Fruit fly (Drosophila melanogaster) whole organism, embryonic: ENCODE data around the gene Idh3g.

ENCODE experiments used
- Awh ChIP-seq: fragments of 200-800 bp; sonication (Bioruptor generic); IDR thresholded peaks from 2 replicates; pipeline ENCODE4, ENCODE4 v1.3.6; 2022; ENCODE audit warnings: missing biosample characterization, missing genetic modification characterization
- CG11247 ChIP-seq: fragments of 200-800 bp; sonication (Bioruptor generic); IDR thresholded peaks from 2 replicates; pipeline ENCODE4 v1.3.6; 2022; ENCODE audit warnings: missing biosample characterization, missing genetic modification characterization
- CG11504 ChIP-seq: fragments of 200-800 bp; sonication (Bioruptor generic); optimal IDR thresholded peaks from 3 replicates; lab custom pipeline; 2019; ENCODE audit warnings: missing biosample characterization, mild to moderate bottlenecking, missing genetic modification characterization, moderate library complexity
- CG14014 ChIP-seq: fragments of 200-800 bp; sonication (Bioruptor generic); IDR thresholded peaks from 2 replicates; pipeline ENCODE4 v1.3.6; 2022; ENCODE audit warnings: missing biosample characterization, missing genetic modification characterization
- CG14050 ChIP-seq: fragments of 200-800 bp; sonication (Bioruptor generic); IDR thresholded peaks from 3 replicates; pipeline ENCODE4 v1.3.6; 2022; ENCODE audit warnings: missing biosample characterization, missing genetic modification characterization
- CG15479 ChIP-seq: fragments of 200-800 bp; sonication (Bioruptor generic); optimal IDR thresholded peaks from 3 replicates; lab custom pipeline; 2019; ENCODE audit warnings: missing biosample characterization, mild to moderate bottlenecking, missing genetic modification characterization, moderate library complexity
- CG15601 ChIP-seq: fragments of 200-800 bp; sonication (Bioruptor generic); optimal IDR thresholded peaks from 3 replicates; lab custom pipeline; 2019; ENCODE audit warnings: missing biosample characterization, mild to moderate bottlenecking, missing genetic modification characterization, moderate library complexity
- CG17568 ChIP-seq: fragments of 200-800 bp; sonication (Bioruptor generic); optimal IDR thresholded peaks from 2 replicates; lab custom pipeline; 2018; ENCODE audit warnings: missing biosample characterization, mild to moderate bottlenecking, missing genetic modification characterization, moderate library complexity
- CG18011 ChIP-seq: fragments of 200-800 bp; sonication (Bioruptor generic); optimal IDR thresholded peaks from 2 replicates; lab custom pipeline; 2017; ENCODE audit warnings: missing biosample characterization, missing genetic modification characterization, mild to moderate bottlenecking, moderate library complexity, missing genotype
- CG3065 ChIP-seq: fragments of 200-800 bp; sonication (Bioruptor generic); optimal IDR thresholded peaks from 2 replicates; lab custom pipeline; 2016; ENCODE audit warnings: missing biosample characterization, missing genetic modification characterization
- CG4328 ChIP-seq: fragments of 200-800 bp; sonication (Bioruptor generic); optimal IDR thresholded peaks from 3 replicates; lab custom pipeline; 2017; ENCODE audit warnings: missing biosample characterization, missing genetic modification reagents, missing genetic modification characterization
- CG9817 ChIP-seq: fragments of 200-800 bp; sonication (Bioruptor generic); optimal IDR thresholded peaks from 2 replicates; lab custom pipeline; 2018; ENCODE audit warnings: missing biosample characterization, mild to moderate bottlenecking, missing genetic modification characterization, moderate library complexity
- CG9876 ChIP-seq: fragments of 200-800 bp; sonication (Bioruptor generic); optimal IDR thresholded peaks from 2 replicates; lab custom pipeline; 2016; ENCODE audit warnings: missing biosample characterization, missing genetic modification characterization
- Camta ChIP-seq: fragments of 200-800 bp; sonication (Bioruptor generic); optimal IDR thresholded peaks from 2 replicates; lab custom pipeline; 2016; ENCODE audit warnings: missing biosample characterization, missing genetic modification characterization
- Dek ChIP-seq: fragments of 200-800 bp; sonication (Bioruptor generic); optimal IDR thresholded peaks from 3 replicates; lab custom pipeline; 2019; ENCODE audit warnings: missing biosample characterization, mild to moderate bottlenecking, missing genetic modification characterization, moderate library complexity
- Fer1 ChIP-seq: fragments of 200-800 bp; sonication (Bioruptor generic); optimal IDR thresholded peaks from 2 replicates; lab custom pipeline; 2017; ENCODE audit warnings: missing biosample characterization, mild to moderate bottlenecking, missing genetic modification characterization
- Gsc ChIP-seq: fragments of 200-800 bp; sonication (Bioruptor generic); IDR thresholded peaks from 2 replicates; pipeline ENCODE4 v1.3.6; 2022; ENCODE audit warnings: missing biosample characterization, missing genetic modification characterization
- Hand ChIP-seq: fragments of 200-800 bp; sonication (Bioruptor generic); optimal IDR thresholded peaks from 2 replicates; lab custom pipeline; 2017; ENCODE audit warnings: mild to moderate bottlenecking, missing biosample characterization, missing genetic modification reagents, missing genetic modification characterization
- HmgD ChIP-seq: fragments of 200-800 bp; sonication (Bioruptor generic); optimal IDR thresholded peaks from 3 replicates; lab custom pipeline; 2016; ENCODE audit warnings: missing biosample characterization, missing genetic modification characterization
- Max ChIP-seq: fragments of 200-800 bp; sonication (Bioruptor generic); optimal IDR thresholded peaks from 2 replicates; lab custom pipeline; 2016; ENCODE audit warnings: missing biosample characterization, mild to moderate bottlenecking, missing genetic modification characterization
- Mrtf ChIP-seq: fragments of 200-800 bp; sonication (Bioruptor generic); IDR thresholded peaks from 3 replicates; pipeline ENCODE4 v1.3.6; 2022; ENCODE audit warnings: missing biosample characterization, missing genetic modification characterization
- Neu2 ChIP-seq: fragments of 200-800 bp; sonication (Bioruptor generic); optimal IDR thresholded peaks from 3 replicates; lab custom pipeline; 2016; ENCODE audit warnings: missing biosample characterization, missing genetic modification characterization, borderline replicate concordance
- Sox102F ChIP-seq: fragments of 200-800 bp; sonication (Bioruptor generic); optimal IDR thresholded peaks from 2 replicates; lab custom pipeline; 2018; ENCODE audit warnings: missing biosample characterization, mild to moderate bottlenecking, missing genetic modification characterization, moderate library complexity
- ab ChIP-seq: fragments of 200-800 bp; sonication (Bioruptor generic); optimal IDR thresholded peaks from 2 replicates; lab custom pipeline; 2016; ENCODE audit warnings: missing biosample characterization, missing genetic modification characterization
- br ChIP-seq: fragments of >200 bp; optimal IDR thresholded peaks from 2 replicates; lab custom pipeline; 2017
- croc ChIP-seq: fragments of 200-800 bp; sonication (Bioruptor generic); conservative IDR thresholded peaks from 3 replicates; pipeline ENCODE4 v1.3.6; 2022; ENCODE audit warnings: missing biosample characterization, missing genetic modification characterization
- crp ChIP-seq, 2 experiments: fragments of 200-800 bp; sonication (Bioruptor generic); optimal IDR thresholded peaks; 2 replicates in 1 of 2; 3 replicates in 1 of 2; lab custom pipeline; 2017; ENCODE audit warnings: missing biosample characterization in 2 of 2, missing genetic modification characterization in 2 of 2, mild to moderate bottlenecking in 1 of 2, moderate library complexity in 1 of 2
- dan ChIP-seq: fragments of 200-800 bp; sonication (Bioruptor generic); IDR thresholded peaks from 2 replicates; pipeline ENCODE4 v1.3.6; 2022; ENCODE audit warnings: missing biosample characterization, missing genetic modification characterization
- dpn ChIP-seq, 2 experiments: fragments of 200-800 bp; sonication (Bioruptor generic); optimal IDR thresholded peaks; 3 replicates each; lab custom pipeline; 2016; ENCODE audit warnings: missing biosample characterization in 2 of 2, missing genetic modification characterization in 2 of 2
- fu2 ChIP-seq: fragments of 200-800 bp; sonication (Bioruptor generic); optimal IDR thresholded peaks from 2 replicates; lab custom pipeline; 2016; ENCODE audit warnings: missing biosample characterization, missing genetic modification characterization
- gce ChIP-seq: fragments of 200-800 bp; sonication (Bioruptor generic); IDR thresholded peaks from 3 replicates; pipeline ENCODE4 v1.3.6; 2022; ENCODE audit warnings: missing biosample characterization, missing genetic modification characterization
- mam ChIP-seq: fragments of 200-800 bp; sonication (Bioruptor generic); optimal IDR thresholded peaks from 3 replicates; lab custom pipeline; 2016; ENCODE audit warnings: missing biosample characterization, missing genetic modification characterization
- nom ChIP-seq: fragments of 200-800 bp; sonication (Bioruptor generic); optimal IDR thresholded peaks from 2 replicates; lab custom pipeline; 2017; ENCODE audit warnings: missing biosample characterization, missing genetic modification characterization, mild to moderate bottlenecking, moderate library complexity, missing genetic modification reagents
- oc ChIP-seq: fragments of 200-800 bp; sonication (Bioruptor generic); optimal IDR thresholded peaks from 2 replicates; lab custom pipeline; 2018; ENCODE audit warnings: missing biosample characterization, mild to moderate bottlenecking, missing genetic modification characterization, moderate library complexity
- pum ChIP-seq: fragments of 200-800 bp; sonication (Bioruptor generic); optimal IDR thresholded peaks from 2 replicates; lab custom pipeline; 2016; ENCODE audit warnings: missing biosample characterization, missing genetic modification characterization
- rib ChIP-seq: fragments of 200-800 bp; sonication (Bioruptor generic); IDR thresholded peaks from 2 replicates; pipeline ENCODE4 v1.3.6; 2022; ENCODE audit warnings: missing biosample characterization, missing genetic modification characterization
- row ChIP-seq: fragments of 200-800 bp; sonication (Bioruptor generic); IDR thresholded peaks from 3 replicates; pipeline ENCODE4 v1.3.6; 2022; ENCODE audit warnings: missing biosample characterization, missing genetic modification characterization
- salm ChIP-seq: fragments of 200-800 bp; sonication (Bioruptor generic); optimal IDR thresholded peaks from 2 replicates; lab custom pipeline; 2018; ENCODE audit warnings: missing biosample characterization, mild to moderate bottlenecking, missing genetic modification characterization
- schlank ChIP-seq: fragments of 200-800 bp; sonication (Bioruptor generic); optimal IDR thresholded peaks from 2 replicates; lab custom pipeline; 2018; ENCODE audit warnings: missing biosample characterization, mild to moderate bottlenecking, missing genetic modification characterization
- scrt ChIP-seq: fragments of 200-800 bp; sonication (Bioruptor generic); optimal IDR thresholded peaks from 2 replicates; lab custom pipeline; 2018; ENCODE audit warnings: missing biosample characterization, mild to moderate bottlenecking, missing genetic modification characterization, moderate library complexity
- sens-2 ChIP-seq: fragments of 200-800 bp; sonication (Bioruptor generic); IDR thresholded peaks from 2 replicates; pipeline ENCODE4 v1.3.6; 2022; ENCODE audit warnings: missing biosample characterization, missing genetic modification characterization
- sob ChIP-seq: fragments of 200-800 bp; sonication (Bioruptor generic); IDR thresholded peaks from 2 replicates; pipeline ENCODE4 v1.3.6; 2022; ENCODE audit warnings: missing biosample characterization, missing genetic modification characterization
- sqz ChIP-seq: fragments of 200-800 bp; sonication (Bioruptor generic); optimal IDR thresholded peaks from 3 replicates; lab custom pipeline; 2018; ENCODE audit warnings: missing biosample characterization, mild to moderate bottlenecking, missing genetic modification characterization
- tap ChIP-seq: fragments of 200-800 bp; optimal IDR thresholded peaks from 3 replicates; lab custom pipeline; 2019; ENCODE audit warnings: missing biosample characterization, mild to moderate bottlenecking, missing genetic modification characterization, moderate library complexity
- tgo ChIP-seq: fragments of 200-800 bp; sonication (Bioruptor generic); IDR thresholded peaks from 3 replicates; pipeline ENCODE4 v1.3.6; 2022; ENCODE audit warnings: missing biosample characterization, missing genetic modification characterization
- tin ChIP-seq: fragments of 200-800 bp; sonication (Bioruptor generic); optimal IDR thresholded peaks from 3 replicates; lab custom pipeline; 2016; ENCODE audit warnings: missing biosample characterization, missing genetic modification characterization
- tio ChIP-seq: fragments of 200-800 bp; sonication (Bioruptor generic); optimal IDR thresholded peaks from 2 replicates; lab custom pipeline; 2017; ENCODE audit warnings: missing biosample characterization, missing genetic modification characterization, inconsistent platforms
- usp ChIP-seq: fragments of >200 bp; optimal IDR thresholded peaks from 2 replicates; lab custom pipeline; 2017; ENCODE audit warnings: missing biosample characterization, missing genetic modification characterization
- z ChIP-seq: fragments of 200-800 bp; sonication (Bioruptor generic); IDR thresholded peaks from 3 replicates; pipeline ENCODE4 v1.3.6; 2022; ENCODE audit warnings: missing biosample characterization, missing genetic modification characterization
- zen2 ChIP-seq: fragments of 200-800 bp; sonication (Bioruptor generic); IDR thresholded peaks from 3 replicates; pipeline ENCODE4 v1.3.6; 2022; ENCODE audit warnings: missing biosample characterization, missing genetic modification characterization; ENCODE audit not compliant: partially characterized antibody

Gene Idh3g

DNA sequence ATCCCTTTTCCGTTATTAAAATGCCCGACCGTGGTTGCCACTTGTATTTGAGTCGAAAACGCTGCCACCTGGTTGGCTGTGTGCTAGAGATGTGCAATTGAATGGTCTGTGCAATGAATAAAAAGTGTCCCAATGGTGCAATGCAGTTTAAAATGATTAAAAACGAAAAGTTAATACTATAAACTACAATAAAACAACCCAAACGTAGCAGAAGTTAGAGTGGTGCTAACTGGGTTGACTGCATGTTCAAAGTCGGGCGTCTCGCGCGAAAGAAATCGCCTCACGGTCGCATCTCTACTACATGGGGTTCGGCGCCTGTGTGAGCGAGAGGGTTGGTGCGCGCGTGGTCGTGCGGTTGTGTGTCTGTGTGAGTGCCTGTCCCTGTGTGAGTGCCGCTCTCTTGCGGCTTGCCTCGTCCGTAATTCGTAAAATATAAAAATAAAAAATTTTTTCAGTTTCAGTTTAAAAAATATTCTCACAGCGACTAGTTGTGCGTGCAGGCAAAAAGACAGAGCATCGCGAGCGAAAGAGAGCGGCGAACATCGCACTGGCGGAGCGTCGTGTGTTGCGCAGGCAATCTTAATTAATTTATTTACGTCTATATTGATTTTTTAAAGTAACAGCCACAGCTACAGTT lies 33.6 kb upstream of the Idh3g start (continued):
- TF ChIP-seq Awh (GFP tag; lab: Robert Waterston, UW) (peak; percentile 63; the same call in 1 of the 2 replicates), zen2 (GFP tag; lab: Robert Waterston, UW) (0 out of 3 replicates have a peak, but pooled peaks have one; percentile 66), Max (GFP tag; lab: Kevin White, UChicago) (peak; percentile 90), CG15601 (peak; percentile 90), tgo (GFP tag; lab: Robert Waterston, UW) (peak; percentile 89), sens-2 (peak; percentile 80), sqz (GFP tag; lab: Kevin White, UChicago) (peak; percentile 57), CG17568 (GFP tag; lab: Kevin White, UChicago) (peak; percentile 71), CG11247 (GFP tag; lab: Robert Waterston, UW) (peak; percentile 86), Gsc (GFP tag; lab: Robert Waterston, UW) (peak; percentile 79), CG11504 (peak; percentile 92), dan (peak; percentile 64; the same call in 1 of the 2 replicates), CG18011 (GFP tag; lab: Kevin White, UChicago) (peak; percentile 86), CG9817 (tag; lab: Kevin White, UChicago) (peak; percentile 95), Camta (peak; percentile 91), tin (GFP tag; lab: Kevin White, UChicago) (peak; percentile 96), schlank (tag; lab: Kevin White, UChicago) (peak; percentile 82), Neu2 (GFP tag; lab: Kevin White, UChicago) (peak; percentile 81), pum (GFP tag; lab: Kevin White, UChicago) (peak; percentile 96), tap (tag; lab: Kevin White, UChicago) (peak; percentile 70), Hand (GFP tag; lab: Kevin White, UChicago) (peak; percentile 85), Mrtf (GFP tag; lab: Robert Waterston, UW) (peak; percentile 86), gce (peak; percentile 74; the same call in 2 of the 3 replicates), mam (peak; percentile 98), CG3065 (GFP tag; lab: Kevin White, UChicago) (peak; percentile 88), dpn (GFP tag; optimal IDR thresholded peaks at IDR 0.05; lab: Kevin White, UChicago) (peak; percentile 96 to 97), CG14050 (GFP tag; lab: Robert Waterston, UW) (peak; percentile 80), salm (peak; percentile 65), br (lab: Kevin White, UChicago) (no peak), CG4328 (peak; percentile 95), usp (no peak), tio (GFP tag; lab: Kevin White, UChicago) (peak; percentile 86), row (GFP tag; lab: Robert Waterston, UW) (peak; percentile 98), fu2 (GFP tag; lab: Kevin White, UChicago) (peak; percentile 96), sob (peak; percentile 95), z (GFP tag; lab: Robert Waterston, UW) (0 out of 3 replicates have a peak, but pooled peaks have one; percentile 37), ab (GFP tag; lab: Kevin White, UChicago) (peak; percentile 72), Fer1 (GFP tag; lab: Kevin White, UChicago) (peak; percentile 95), croc (GFP tag; lab: Robert Waterston, UW) (peak; percentile 81), Dek (tag; lab: Kevin White, UChicago) (peak; percentile 85), CG9876 (peak; percentile 93), Sox102F (peak; percentile 86), nom (GFP tag; lab: Kevin White, UChicago) (peak; percentile 27), CG14014 (peak; percentile 91), scrt (GFP tag; lab: Kevin White, UChicago) (peak; percentile 80), oc (tag; lab: Kevin White, UChicago) (peak; percentile 77), CG15479 (GFP tag; lab: Kevin White, UChicago) (peak; percentile 80), rib (GFP tag; lab: Robert Waterston, UW) (peak; percentile 70), crp (GFP tag; optimal IDR thresholded peaks at IDR 0.05; lab: Kevin White, UChicago) (peak in 1 of 2 experiments; percentile 62), HmgD (GFP tag; lab: Kevin White, UChicago) (peak; percentile 98)
